Worm (Caenorhabditis elegans) whole organism, midembryonic: ENCODE results near the gene Y38H6C.20.

ENCODE experiments used
- T22C8.4 ChIP-seq: fragments of 200-800 bp; sonication (Bioruptor generic); IDR thresholded peaks from 2 replicates; pipeline ENCODE4 v1.3.6; 2022; ENCODE audit warnings: missing genetic modification characterization, missing compliant biosample characterization
- cog-1 ChIP-seq: sonication (generic microtip); optimal IDR thresholded peaks from 2 replicates; lab custom pipeline; 2016; ENCODE audit warnings: missing genetic modification characterization, missing compliant biosample characterization
- flt-1 ChIP-seq: fragments of 200-800 bp; sonication (Bioruptor generic); IDR thresholded peaks from 2 replicates; pipeline ENCODE4 v1.3.6; 2022; ENCODE audit warnings: missing genetic modification characterization, missing compliant biosample characterization
- klf-2 ChIP-seq: fragments of 200-800 bp; sonication (Bioruptor generic); conservative IDR thresholded peaks from 2 replicates; pipeline ENCODE4 v1.3.6; 2022; ENCODE audit warnings: missing genetic modification reagents, missing genetic modification characterization, missing compliant biosample characterization
- med-1 ChIP-seq: sonication (generic microtip); optimal IDR thresholded peaks from 2 replicates; lab custom pipeline; 2017; ENCODE audit warnings: missing genetic modification characterization, mild to moderate bottlenecking, missing compliant biosample characterization, antibody characterized with exemption, missing genetic modification reagents; ENCODE audit not compliant: insufficient read depth
- ref-1 ChIP-seq: fragments of 200-800 bp; sonication (Bioruptor generic); conservative IDR thresholded peaks from 2 replicates; pipeline ENCODE4 v1.3.6; 2022; ENCODE audit warnings: missing genetic modification reagents, missing genetic modification characterization, missing compliant biosample characterization
- tab-1 ChIP-seq: fragments of 200-800 bp; sonication (Bioruptor generic); IDR thresholded peaks from 2 replicates; pipeline ENCODE4 v1.3.6; 2022; ENCODE audit warnings: missing genetic modification characterization, missing compliant biosample characterization
- ztf-23 ChIP-seq: fragments of 200-800 bp; sonication (Bioruptor generic); IDR thresholded peaks from 2 replicates; pipeline ENCODE4 v1.3.6; 2022; ENCODE audit warnings: missing genetic modification reagents, missing genetic modification characterization, missing compliant biosample characterization
- ztf-29 ChIP-seq: fragments of 200-800 bp; sonication (Bioruptor generic); IDR thresholded peaks from 2 replicates; pipeline ENCODE4 v1.3.6; 2022; ENCODE audit warnings: missing genetic modification reagents, missing genetic modification characterization, missing compliant biosample characterization

- TF ChIP-seq ref-1 (GFP tag; lab: Robert Waterston, UW) (no peak), T22C8.4 (no peak), flt-1 (no peak), med-1 (GFP tag; lab: Kevin White, UChicago) (no peak), klf-2 (GFP tag; lab: Robert Waterston, UW) (no peak), tab-1 (GFP tag; lab: Robert Waterston, UW) (no peak), ztf-23 (GFP tag; lab: Robert Waterston, UW) (no peak), ztf-29 (GFP tag; lab: Robert Waterston, UW) (no peak), cog-1 (tag; lab: Kevin White, UChicago) (no peak)
These were observed 22.4 kb upstream of the Y38H6C.20 start, which contains the start of gene F26F2.5 for ce11 chrV:20573392-20573791.
